Worm (Caenorhabditis elegans): ENCODE data around the gene msp-76.
A peak's percentile ranks its signal among the peaks of the same experiment; 100 is the strongest.

ce11 chrIV:9667084-9667483, 21.7 kb upstream of the msp-76 start:
- TF ChIP-seq lsy-2 (tag; optimal IDR thresholded peaks at IDR 0.05) (peak in 1 of 2 experiments; percentile 10), xbp-1 (tag; optimal IDR thresholded peaks at IDR 0.05) (no peak), unc-62 (GFP tag; optimal IDR thresholded peaks at IDR 0.05) (no peak), pqm-1 (tag; optimal IDR thresholded peaks at IDR 0.05) (no peak), fos-1 (tag; optimal IDR thresholded peaks at IDR 0.05) (no peak), dpl-1 (GFP tag; optimal IDR thresholded peaks at IDR 0.05) (no peak), ces-1 (GFP tag; optimal IDR thresholded peaks at IDR 0.05) (no peak), tlp-1 (tag; optimal IDR thresholded peaks at IDR 0.05) (no peak), ceh-8 (GFP tag; optimal IDR thresholded peaks at IDR 0.05) (no peak), skn-1 (tag; optimal IDR thresholded peaks at IDR 0.05) (no peak), rnt-1 (tag; optimal IDR thresholded peaks at IDR 0.05) (no peak), lin-13 (GFP tag; optimal IDR thresholded peaks at IDR 0.05) (no peak)
